Fruit fly (Drosophila melanogaster): ENCODE data around the gene CG32104.

Gene CG32104

DNA sequence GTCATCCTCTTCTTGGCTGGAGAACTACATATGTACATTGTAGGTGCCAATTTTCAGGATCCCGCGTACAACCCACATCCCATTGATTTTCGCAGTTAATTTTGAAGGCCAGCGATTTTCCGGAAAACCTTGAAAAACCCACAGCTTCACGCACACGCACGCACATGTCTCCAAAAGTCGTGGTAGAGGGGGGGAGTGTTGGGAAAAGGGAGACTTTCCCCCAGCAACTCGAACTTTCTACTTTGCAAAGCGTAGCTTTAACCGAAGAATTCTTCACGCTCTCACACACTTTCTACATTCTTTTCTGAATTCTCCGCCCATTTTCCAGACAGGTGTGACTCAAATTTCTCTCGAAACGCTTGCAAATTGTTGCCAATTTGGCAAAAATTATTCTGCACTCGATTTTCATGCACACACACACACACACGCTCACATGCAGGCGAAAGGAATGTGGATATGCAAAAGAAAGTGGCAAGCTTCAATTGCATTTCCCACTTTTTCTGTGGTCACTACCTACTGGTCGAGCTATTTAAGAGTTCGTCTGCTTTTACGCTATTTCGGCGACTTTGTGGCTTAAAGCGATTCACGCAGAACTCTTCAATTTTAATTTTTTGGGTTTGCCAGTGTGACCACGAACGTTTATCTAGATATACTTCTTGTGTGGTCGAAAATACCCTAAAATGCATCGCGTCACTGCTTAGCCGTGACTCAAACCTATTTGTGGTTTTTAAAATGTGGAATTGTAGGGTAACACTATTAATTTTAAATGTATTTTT lies 15.3 kb upstream of the CG32104 start, which contains the start of gene SCaMC (continued):
- peak; percentile 92 for TF ChIP-seq Dp (GFP tag; optimal IDR thresholded peaks at IDR 0.05)
- no peak for TF ChIP-seq CG10565 (GFP tag; optimal IDR thresholded peaks at IDR 0.05)
- no peak for TF ChIP-seq CG3407 (GFP tag; optimal IDR thresholded peaks at IDR 0.05)
- TF ChIP-seq kni (GFP tag; optimal IDR thresholded peaks at IDR 0.05), result no peak
- TF ChIP-seq p53 (GFP tag; optimal IDR thresholded peaks at IDR 0.05), result peak; percentile 63
- TF ChIP-seq CG11695 (GFP tag; IDR thresholded peaks at IDR 0.05), result no peak
- TF ChIP-seq Pdp1 (GFP tag; optimal IDR thresholded peaks at IDR 0.05), result peak in 1 of 2 experiments; percentile 61
- TF ChIP-seq CG12071 (GFP tag; optimal IDR thresholded peaks at IDR 0.05), result no peak
- no peak for TF ChIP-seq CG2889 (GFP tag; IDR thresholded peaks at IDR 0.05)
- no peak for TF ChIP-seq CG11398 (GFP tag; optimal IDR thresholded peaks at IDR 0.05)
- 0 out of 3 replicates have a peak, but pooled peaks have one; percentile 31 for TF ChIP-seq HLH4C (GFP tag; IDR thresholded peaks at IDR 0.05; ENCODE audit: partially characterized antibody)
- TF ChIP-seq CG34224 (GFP tag; IDR thresholded peaks at IDR 0.05; ENCODE audit: partially characterized antibody), result no peak
- peak; percentile 97 for TF ChIP-seq CG9797 (GFP tag; optimal IDR thresholded peaks at IDR 0.05)
- peak; percentile 85 for TF ChIP-seq YL-1 (GFP tag; optimal IDR thresholded peaks at IDR 0.05)
- TF ChIP-seq CG3726 (GFP tag; IDR thresholded peaks at IDR 0.05), result no peak
- no peak for TF ChIP-seq cad (GFP tag; optimal IDR thresholded peaks at IDR 0.05)
- TF ChIP-seq CG15514 (GFP tag; optimal IDR thresholded peaks at IDR 0.05), result peak; percentile 79
- no peak for TF ChIP-seq schlank (tag; optimal IDR thresholded peaks at IDR 0.05)
- peak; percentile 88 for TF ChIP-seq Med (GFP tag)
- peak; percentile 98 for TF ChIP-seq CG14710 (tag; optimal IDR thresholded peaks at IDR 0.05)
- no peak for TF ChIP-seq sob (GFP tag; IDR thresholded peaks at IDR 0.05)
- no peak for TF ChIP-seq CG6175 (GFP tag; IDR thresholded peaks at IDR 0.05)
- peak; percentile 30 for TF ChIP-seq Abd-B (GFP tag; optimal IDR thresholded peaks at IDR 0.05)
- peak; percentile 63 for TF ChIP-seq CG17829 (tag; optimal IDR thresholded peaks at IDR 0.05)
- TF ChIP-seq zen (tag; optimal IDR thresholded peaks at IDR 0.05), result peak; percentile 53
- TF ChIP-seq CG17568 (GFP tag; optimal IDR thresholded peaks at IDR 0.05), result no peak
- peak; percentile 71 for TF ChIP-seq CG33213 (GFP tag; optimal IDR thresholded peaks at IDR 0.05)
- peak; percentile 56 for TF ChIP-seq CG17186 (GFP tag; optimal IDR thresholded peaks at IDR 0.05)
- no peak for TF ChIP-seq rib (GFP tag; IDR thresholded peaks at IDR 0.05)
- peak; percentile 26; the same call in 1 of the 2 replicates for TF ChIP-seq inv (GFP tag; IDR thresholded peaks at IDR 0.05; ENCODE audit: partially characterized antibody)
- no peak for TF ChIP-seq sisA (GFP tag; IDR thresholded peaks at IDR 0.05)
- TF ChIP-seq tll (GFP tag; optimal IDR thresholded peaks at IDR 0.05), result peak in 1 of 2 experiments; percentile 16
- TF ChIP-seq ro (GFP tag; IDR thresholded peaks at IDR 0.05), result no peak
- peak in 1 of 3 experiments; percentile 41 for TF ChIP-seq Stat92E (GFP tag; optimal IDR thresholded peaks at IDR 0.05)
- peak; percentile 73 for TF ChIP-seq pita (GFP tag; optimal IDR thresholded peaks at IDR 0.05)
- peak; percentile 52 for TF ChIP-seq CG13287 (GFP tag; IDR thresholded peaks at IDR 0.05; ENCODE audit: partially characterized antibody)
- TF ChIP-seq CG9932 (GFP tag; IDR thresholded peaks at IDR 0.05), result no peak
- TF ChIP-seq cas (GFP tag; IDR thresholded peaks at IDR 0.05), result no peak
- TF ChIP-seq CG30020 (tag; optimal IDR thresholded peaks at IDR 0.05), result peak; percentile 35
- TF ChIP-seq CG31365 (tag; optimal IDR thresholded peaks at IDR 0.05), result no peak
- TF ChIP-seq CG13624 (GFP tag; optimal IDR thresholded peaks at IDR 0.05), result peak; percentile 14
- no peak for TF ChIP-seq cato (GFP tag; optimal IDR thresholded peaks at IDR 0.05; ENCODE audit: borderline replicate concordance)
- peak; percentile 34 for TF ChIP-seq CG8290 (GFP tag; optimal IDR thresholded peaks at IDR 0.05)
- TF ChIP-seq CG8290 (tag; optimal IDR thresholded peaks at IDR 0.05), result no peak
- TF ChIP-seq CG2116 (GFP tag; optimal IDR thresholded peaks at IDR 0.05), result peak; percentile 58
- TF ChIP-seq seq (GFP tag; IDR thresholded peaks at IDR 0.05), result no peak
- peak; percentile 65 for TF ChIP-seq CG34376 (GFP tag; optimal IDR thresholded peaks at IDR 0.05)
- TF ChIP-seq Jarid2 (GFP tag; optimal IDR thresholded peaks at IDR 0.05), result peak; percentile 31
